Fruit fly (Drosophila melanogaster) Kc167 (cell line): ENCODE data around the gene CG4854.

Experiments used
- Myc ChIP-seq: fragments of >200 bp; optimal IDR thresholded peaks from 2 replicates; lab custom pipeline; 2017; ENCODE audit warnings: missing external identifiers
- Sin3A ChIP-seq: fragments of >200 bp; optimal IDR thresholded peaks from 2 replicates; lab custom pipeline; 2018; ENCODE audit warnings: missing external identifiers
- h ChIP-seq: fragments of >200 bp; optimal IDR thresholded peaks from 3 replicates; lab custom pipeline; 2018; ENCODE audit warnings: missing external identifiers
- insv ChIP-seq: fragments of >200 bp; optimal IDR thresholded peaks from 3 replicates; lab custom pipeline; 2018; ENCODE audit warnings: missing external identifiers
- psq ChIP-seq: fragments of >200 bp; optimal IDR thresholded peaks from 2 replicates; lab custom pipeline; 2017; ENCODE audit warnings: missing external identifiers
- ttk ChIP-seq: sonication (Bioruptor generic); optimal IDR thresholded peaks from 2 replicates; lab custom pipeline; 2017; ENCODE audit warnings: missing external identifiers

Gene CG4854

dm6 chr3R:20008372-20009051 is 19.3 kb upstream of the CG4854 start, which contains the start of the genes Hs6st and MED25:
TSS of gene Hs6st (minus strand) at chr3R:20008512.
TSS of gene MED25 (plus strand) at chr3R:20008947.
- TF ChIP-seq psq (lab: Kevin White, UChicago) (peak; percentile 91), insv (lab: Kevin White, UChicago) (no peak)

dm6 chr3R:20010942-20011341 is 16.9 kb upstream of the CG4854 start:
- TF ChIP-seq insv (lab: Kevin White, UChicago), result no peak

dm6 chr3R:20012688-20013087 is 15.2 kb upstream of the CG4854 start:
- TF ChIP-seq psq (lab: Kevin White, UChicago), result no peak

- no peak for TF ChIP-seq ttk (lab: Kevin White, UChicago)
- no peak for TF ChIP-seq insv (lab: Kevin White, UChicago)
- no peak for TF ChIP-seq h
- TF ChIP-seq psq (lab: Kevin White, UChicago), result no peak
- no peak for TF ChIP-seq Sin3A (lab: Kevin White, UChicago)
- TF ChIP-seq Myc, result no peak
These were observed 14.4 kb upstream of the CG4854 start, which contains the start of the genes CG17190 and CG4836 for dm6 chr3R:20013404-20013922. TSS of gene CG17190 (minus strand) at chr3R:20013504. TSS of gene CG4836 (plus strand) at chr3R:20013872.

dm6 chr3R:20021152-20021769 is 6.6 kb upstream of the CG4854 start, which contains the start of the genes PIG-L and psidin:
TSS of gene PIG-L (minus strand) at chr3R:20021338.
TSS of gene psidin (plus strand) at chr3R:20021704.
- no peak for TF ChIP-seq Myc
- TF ChIP-seq h, result no peak
- no peak for TF ChIP-seq insv (lab: Kevin White, UChicago)
- no peak for TF ChIP-seq psq (lab: Kevin White, UChicago)
- no peak for TF ChIP-seq ttk (lab: Kevin White, UChicago)
- no peak for TF ChIP-seq Sin3A (lab: Kevin White, UChicago)

- TF ChIP-seq Myc (no peak), ttk (lab: Kevin White, UChicago) (no peak), Sin3A (lab: Kevin White, UChicago) (no peak)
These were observed 3.3 kb downstream of the CG4854 start, which contains the start of gene trem for dm6 chr3R:20031043-20031763. TSS of gene trem (minus strand) at chr3R:20031309.

dm6 chr3R:20031764-20032079 is 3.9 kb downstream of the CG4854 start, which contains the start of gene idc:
TSS of gene idc (plus strand) at chr3R:20031823.
- TF ChIP-seq insv (lab: Kevin White, UChicago) (no peak), h (no peak), Myc (no peak), ttk (lab: Kevin White, UChicago) (no peak)

- TF ChIP-seq ttk (lab: Kevin White, UChicago) (no peak), Myc (no peak)
These were observed 8.0 kb downstream of the CG4854 start, which contains the start of gene Regnase-1 for dm6 chr3R:20035887-20036286. TSS of gene Regnase-1 (minus strand) at chr3R:20036056.

- TF ChIP-seq h (no peak), Sin3A (lab: Kevin White, UChicago) (no peak), insv (lab: Kevin White, UChicago) (no peak), Myc (no peak), ttk (lab: Kevin White, UChicago) (no peak), psq (lab: Kevin White, UChicago) (no peak)
These were observed 14.6 kb downstream of the CG4854 start, which contains the start of the genes CG33934 and Indy-2 for dm6 chr3R:20042457-20042856. TSS of gene CG33934 (plus strand) at chr3R:20042757. TSS of gene Indy-2 (plus strand) at chr3R:20042757.

- TF ChIP-seq h (no peak), Sin3A (lab: Kevin White, UChicago) (no peak), ttk (lab: Kevin White, UChicago) (no peak), psq (lab: Kevin White, UChicago) (no peak), Myc (no peak)
These were observed 28.0 kb downstream of the CG4854 start, which contains the start of gene CG17193 for dm6 chr3R:20055809-20056208. TSS of gene CG17193 (minus strand) at chr3R:20056097.

dm6 chr3R:20057501-20057900 is 29.6 kb downstream of the CG4854 start, which contains the start of gene mdlc:
TSS of gene mdlc (plus strand) at chr3R:20057748.
- TF ChIP-seq psq (lab: Kevin White, UChicago) (no peak), ttk (lab: Kevin White, UChicago) (no peak), insv (lab: Kevin White, UChicago) (no peak), h (no peak), Myc (no peak), Sin3A (lab: Kevin White, UChicago) (no peak)

dm6 chr3R:20058960-20059359 is 31.1 kb downstream of the CG4854 start:
- TF ChIP-seq Myc, result no peak
- TF ChIP-seq insv (lab: Kevin White, UChicago), result no peak
- TF ChIP-seq psq (lab: Kevin White, UChicago), result no peak
- no peak for TF ChIP-seq Sin3A (lab: Kevin White, UChicago)
- TF ChIP-seq h, result no peak
- TF ChIP-seq ttk (lab: Kevin White, UChicago), result no peak
